Worm (Caenorhabditis elegans): Measurements from ENCODE around the gene fbxc-45.
A peak's percentile ranks its signal among the peaks of the same experiment; 100 is the strongest.

fbxc-45 gene

ce11 chrIV:2969399-2969990, 47.5 kb upstream of the fbxc-45 start, which contains the start of gene Y54G2A.57:
Y54G2A.57 (plus strand) TSS chrIV:2969940.
- peak; percentile 55 for TF ChIP-seq zfh-2 (GFP tag; conservative IDR thresholded peaks at IDR 0.05)
- no peak for TF ChIP-seq ceh-91 (GFP tag; IDR thresholded peaks at IDR 0.05)
- TF ChIP-seq snpc-4 (GFP tag; optimal IDR thresholded peaks at IDR 0.05) = no peak
- TF ChIP-seq snpc-4 (tag; optimal IDR thresholded peaks at IDR 0.05) = peak in 2 of 4 experiments; percentile 10 to 48
- TF ChIP-seq ceh-100 (GFP tag; IDR thresholded peaks at IDR 0.05) = no peak

- TF ChIP-seq zfh-2 (GFP tag; conservative IDR thresholded peaks at IDR 0.05) (peak; percentile 73; the same call in 1 of the 2 replicates), dpff-1 (tag; optimal IDR thresholded peaks at IDR 0.05) (no peak), attf-3 (GFP tag; conservative IDR thresholded peaks at IDR 0.05) (no peak), snpc-4 (GFP tag; optimal IDR thresholded peaks at IDR 0.05) (no peak), snpc-4 (tag; optimal IDR thresholded peaks at IDR 0.05) (peak in 2 of 4 experiments; percentile 13 to 69), ztf-28 (GFP tag; IDR thresholded peaks at IDR 0.05) (0 out of 2 replicates have a peak, but pooled peaks have one; percentile 60), egrh-3 (GFP tag; IDR thresholded peaks at IDR 0.05) (no peak; the same call in 1 of the 2 replicates), D2030.7 (GFP tag; IDR thresholded peaks at IDR 0.05) (no peak)
Measured at ce11 chrIV:2966884-2967283, 44.8 kb upstream of the fbxc-45 start.

DNA sequence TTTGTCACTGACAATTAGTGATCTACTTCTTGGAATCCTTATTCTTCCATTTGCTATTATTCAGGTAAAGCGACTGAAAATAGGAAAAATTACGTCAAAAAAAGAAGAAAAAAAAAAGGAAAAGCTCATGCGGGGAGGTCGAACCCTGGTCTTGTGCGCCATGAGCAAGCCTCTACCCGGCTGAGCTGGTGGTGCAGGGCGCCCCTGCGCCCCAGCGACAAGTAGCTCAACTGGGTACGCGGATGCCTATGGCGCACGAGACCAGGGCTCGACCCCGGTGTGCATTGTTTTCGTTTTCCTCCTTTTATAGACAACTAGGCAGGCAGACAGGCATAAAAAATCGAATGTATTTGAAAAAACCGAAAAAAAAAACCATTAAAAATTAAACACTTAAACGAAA, 38.2 kb upstream of the fbxc-45 start:
- TF ChIP-seq Y56A3A.18 (GFP tag; IDR thresholded peaks at IDR 0.05) = no peak
- TF ChIP-seq rpc-1 (optimal IDR thresholded peaks at IDR 0.05) = no peak
- TF ChIP-seq rpc-1 (tag; optimal IDR thresholded peaks at IDR 0.05) = peak; percentile 9
- TF ChIP-seq lsy-27 (tag; optimal IDR thresholded peaks at IDR 0.05; ENCODE audit: borderline replicate concordance, insufficient read depth) = no peak
- no peak for TF ChIP-seq nfya-2 (GFP tag; IDR thresholded peaks at IDR 0.05)
- no peak for TF ChIP-seq F55B11.4 (tag; optimal IDR thresholded peaks at IDR 0.05; ENCODE audit: borderline replicate concordance, insufficient read depth)
- TF ChIP-seq egrh-3 (GFP tag; IDR thresholded peaks at IDR 0.05) = peak; percentile 70; the same call in 1 of the 2 replicates

DNA sequence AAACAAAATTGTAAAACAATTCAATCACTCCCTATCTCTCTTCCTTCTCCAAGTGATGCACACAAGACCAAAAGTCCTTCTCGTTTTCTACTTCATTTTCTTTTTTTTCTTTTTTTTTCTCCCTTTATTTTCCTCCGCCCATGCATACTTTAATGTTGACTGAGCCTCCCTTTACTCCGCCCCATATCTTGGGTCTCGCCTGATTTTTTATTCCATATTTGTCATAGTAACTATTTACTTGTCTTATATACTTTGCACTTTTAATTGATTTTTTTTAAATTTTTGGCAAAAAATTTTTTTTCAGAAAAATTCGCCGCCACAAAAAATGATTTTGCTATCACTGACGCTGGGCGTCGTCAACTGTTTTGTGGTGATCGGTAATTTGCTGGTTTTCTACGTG, 37.8 kb upstream of the fbxc-45 start, which contains the start of gene ser-6:
Gene ser-6, plus strand, starts transcription at position 301 of the 400 bp plus-strand sequence.
- TF ChIP-seq attf-6 (GFP tag; IDR thresholded peaks at IDR 0.05) = no peak
- no peak for TF ChIP-seq ztf-26 (tag; optimal IDR thresholded peaks at IDR 0.05)

DNA sequence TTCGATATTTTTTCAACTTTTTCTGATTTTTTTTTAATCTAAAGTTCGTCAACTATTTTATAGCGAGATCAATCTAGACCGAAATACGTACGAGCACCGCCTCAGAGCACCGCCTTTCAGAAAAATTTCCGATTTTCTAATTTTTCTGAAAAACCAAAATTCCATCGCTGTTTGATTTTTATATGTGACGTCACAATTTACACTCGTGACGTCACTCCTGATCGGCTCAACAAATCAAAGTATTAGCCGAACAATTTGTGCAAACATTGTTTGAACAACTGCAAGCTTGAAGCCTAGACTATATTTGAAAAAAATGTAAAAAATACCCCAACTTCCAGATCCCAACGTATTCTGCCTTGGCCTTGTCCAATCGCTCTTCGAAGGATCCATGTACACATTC, 13.2 kb upstream of the fbxc-45 start:
- no peak for TF ChIP-seq tlf-1 (GFP tag; optimal IDR thresholded peaks at IDR 0.05)
- no peak for TF ChIP-seq F37B4.10 (GFP tag; IDR thresholded peaks at IDR 0.05)
- no peak for TF ChIP-seq atf-7 (tag; optimal IDR thresholded peaks at IDR 0.05)
- no peak for TF ChIP-seq nhr-179 (tag; optimal IDR thresholded peaks at IDR 0.05)

- TF ChIP-seq B0019.2 (GFP tag; conservative IDR thresholded peaks at IDR 0.05) (no peak), ccch-3 (GFP tag; optimal IDR thresholded peaks at IDR 0.05) (no peak), rec-8 (tag; optimal IDR thresholded peaks at IDR 0.05) (no peak), zfh-2 (GFP tag; conservative IDR thresholded peaks at IDR 0.05) (peak; percentile 78), attf-5 (GFP tag; optimal IDR thresholded peaks at IDR 0.05) (peak; percentile 3), Y79H2A.3 (GFP tag; conservative IDR thresholded peaks at IDR 0.05) (no peak), ceh-91 (GFP tag; IDR thresholded peaks at IDR 0.05) (no peak), ceh-58 (GFP tag; IDR thresholded peaks at IDR 0.05) (no peak), Y67H2A.10 (GFP tag; conservative IDR thresholded peaks at IDR 0.05) (no peak), F57A8.1 (GFP tag; optimal IDR thresholded peaks at IDR 0.05) (no peak), D2030.7 (GFP tag; IDR thresholded peaks at IDR 0.05) (no peak), K12H6.12 (tag; optimal IDR thresholded peaks at IDR 0.05) (no peak), ceh-100 (GFP tag; IDR thresholded peaks at IDR 0.05) (no peak), dox-1 (GFP tag; IDR thresholded peaks at IDR 0.05) (0 out of 2 replicates have a peak, but pooled peaks have one; percentile 19), Y95B8A.8 (GFP tag; IDR thresholded peaks at IDR 0.05) (no peak), B0261.1 (tag; optimal IDR thresholded peaks at IDR 0.05) (no peak), ceh-79 (tag; optimal IDR thresholded peaks at IDR 0.05) (no peak), mcd-1 (GFP tag; IDR thresholded peaks at IDR 0.05) (no peak), lin-40 (tag; optimal IDR thresholded peaks at IDR 0.05) (no peak), nfya-1 (tag; optimal IDR thresholded peaks at IDR 0.05; ENCODE audit: borderline replicate concordance, insufficient read depth) (no peak), F57C9.4 (tag; optimal IDR thresholded peaks at IDR 0.05) (no peak)
Measured at ce11 chrIV:2931228-2931627, 9.2 kb upstream of the fbxc-45 start, which contains the start of gene samt-1. samt-1 (plus strand) TSS chrIV:2931403.
